Worm (Caenorhabditis elegans) whole organism, mixed stage, embryonic: ENCODE measurements around the gene eak-7.

Experiments used
- blmp-1 ChIP-seq: fragments of 150-350 bp; optimal IDR thresholded peaks from 2 replicates; lab custom pipeline; 2014; ENCODE audit warnings: missing biosample characterization, missing genetic modification characterization
- ceh-43 ChIP-seq: fragments of 200-800 bp; sonication (Bioruptor generic); optimal IDR thresholded peaks from 2 replicates; lab custom pipeline; 2018; ENCODE audit warnings: mild to moderate bottlenecking, missing genetic modification characterization, moderate library complexity, missing compliant biosample characterization
- ceh-83 ChIP-seq: fragments of 200-800 bp; sonication (Bioruptor generic); optimal IDR thresholded peaks from 2 replicates; lab custom pipeline; 2018; ENCODE audit warnings: mild to moderate bottlenecking, missing genetic modification characterization, missing compliant biosample characterization
- drap-1 ChIP-seq: fragments of 200-800 bp; sonication (Bioruptor generic); optimal IDR thresholded peaks from 3 replicates; lab custom pipeline; 2018; ENCODE audit warnings: mild to moderate bottlenecking, missing genetic modification characterization, missing compliant biosample characterization
- lin-32 ChIP-seq: fragments of 200-800 bp; sonication (Bioruptor generic); optimal IDR thresholded peaks from 2 replicates; lab custom pipeline; 2018; ENCODE audit warnings: mild to moderate bottlenecking, missing genetic modification characterization, missing compliant biosample characterization
- lsy-2 ChIP-seq: fragments of 150-350 bp; optimal IDR thresholded peaks from 2 replicates; lab custom pipeline; 2014; ENCODE audit warnings: missing biosample characterization, missing genetic modification characterization
- nhr-12 ChIP-seq: fragments of 150-350 bp; optimal IDR thresholded peaks from 2 replicates; lab custom pipeline; 2014; ENCODE audit warnings: missing biosample characterization, missing genetic modification characterization
- nhr-237 ChIP-seq: fragments of 150-350 bp; optimal IDR thresholded peaks from 2 replicates; lab custom pipeline; 2014; ENCODE audit warnings: missing biosample characterization, missing genetic modification characterization
- nhr-76 ChIP-seq: sonication (generic microtip); optimal IDR thresholded peaks from 2 replicates; lab custom pipeline; 2017; ENCODE audit warnings: missing biosample characterization, missing genetic modification characterization
- pha-4 ChIP-seq: fragments of 150-350 bp; optimal IDR thresholded peaks from 2 replicates; lab custom pipeline; 2018; ENCODE audit warnings: missing biosample characterization, missing genetic modification reagents, missing genetic modification characterization
- snpc-4 ChIP-seq: fragments of 150-350 bp; optimal IDR thresholded peaks from 2 replicates; lab custom pipeline; 2014; ENCODE audit warnings: missing biosample characterization, missing genetic modification characterization
- sptf-1 ChIP-seq: sonication (generic microtip); optimal IDR thresholded peaks from 2 replicates; lab custom pipeline; 2017; ENCODE audit warnings: mild to moderate bottlenecking, missing genetic modification characterization, moderate library complexity, missing compliant biosample characterization
- unc-62 ChIP-seq: fragments of 150-350 bp; optimal IDR thresholded peaks from 2 replicates; lab custom pipeline; 2014; ENCODE audit warnings: missing biosample characterization, missing genetic modification reagents, missing genetic modification characterization
- ztf-11 ChIP-seq: fragments of 150-350 bp; optimal IDR thresholded peaks from 2 replicates; lab custom pipeline; 2014; ENCODE audit warnings: missing biosample characterization, missing genetic modification characterization

ce11 chrIV:12565933-12566540 is at the start of gene eak-7:
- TF ChIP-seq lin-32 (GFP tag; lab: Kevin White, UChicago) (no peak), nhr-237 (no peak), nhr-12 (tag; lab: Kevin White, UChicago) (no peak), pha-4 (tag; lab: Kevin White, UChicago) (no peak), ztf-11 (tag; lab: Kevin White, UChicago) (no peak), ceh-83 (GFP tag; lab: Kevin White, UChicago) (no peak), ceh-43 (GFP tag; lab: Kevin White, UChicago) (no peak), sptf-1 (no peak), blmp-1 (tag; lab: Kevin White, UChicago) (no peak), unc-62 (GFP tag; lab: Kevin White, UChicago) (no peak), nhr-76 (tag; lab: Kevin White, UChicago) (no peak), snpc-4 (tag; lab: Kevin White, UChicago) (no peak), drap-1 (GFP tag; lab: Kevin White, UChicago) (no peak), lsy-2 (tag; lab: Kevin White, UChicago) (no peak)
